Fruit fly (Drosophila melanogaster): ENCODE data around the gene H2.0.

DNA sequence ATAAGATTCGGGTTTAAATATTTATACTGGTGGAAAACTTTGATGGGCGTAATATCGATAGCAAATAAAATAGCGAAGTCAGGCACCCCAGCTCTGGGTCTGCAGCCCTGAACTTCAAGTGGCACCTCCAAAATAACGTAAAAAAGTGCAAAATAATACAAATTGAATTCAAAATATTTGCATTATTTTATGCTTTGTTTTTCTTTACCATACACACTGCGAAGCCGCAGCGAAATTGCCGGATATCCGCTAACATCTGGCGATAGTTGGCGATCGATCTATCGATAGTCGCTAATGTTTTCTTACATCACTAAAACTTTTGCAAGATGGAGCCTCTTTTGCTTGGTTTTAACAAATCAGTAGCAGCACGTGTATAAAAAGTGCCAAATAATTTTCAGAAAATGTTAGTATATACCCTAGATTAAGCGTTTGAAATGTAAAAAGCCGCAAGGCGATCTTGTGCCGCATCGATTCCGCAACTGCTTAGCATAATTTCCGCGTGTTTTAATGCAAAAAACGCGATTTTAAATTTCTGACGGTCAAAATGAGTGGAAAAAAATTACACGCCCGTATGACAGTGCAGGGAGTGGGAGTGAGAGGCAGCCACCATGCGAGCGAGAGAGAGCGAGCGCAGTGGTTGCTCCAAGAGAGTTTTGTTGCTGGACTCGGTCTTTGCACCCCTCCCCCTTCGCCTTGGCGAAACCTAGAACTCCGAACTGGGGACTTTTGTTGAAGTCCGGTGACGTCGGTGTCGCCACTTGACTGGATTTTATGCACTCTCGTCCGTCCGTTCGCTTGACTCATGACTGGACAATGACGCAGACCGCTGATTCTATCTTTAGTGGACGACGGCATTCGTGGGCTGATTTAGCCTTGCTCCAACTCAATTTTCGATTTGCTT is 37.5 kb downstream of the H2.0 start, which contains the start of gene eIF4A:
- TF ChIP-seq D1 (tag; optimal IDR thresholded peaks at IDR 0.05): no peak
- peak; percentile 10 for TF ChIP-seq CG13204 (GFP tag; optimal IDR thresholded peaks at IDR 0.05)
- TF ChIP-seq CG14655 (GFP tag; optimal IDR thresholded peaks at IDR 0.05): no peak
- TF ChIP-seq CG12605 (GFP tag; IDR thresholded peaks at IDR 0.05): no peak
- no peak for TF ChIP-seq CG9948 (tag; optimal IDR thresholded peaks at IDR 0.05)
- TF ChIP-seq CG15710 (tag; optimal IDR thresholded peaks at IDR 0.05): no peak
